Worm (Caenorhabditis elegans) whole organism, L4 larva: ENCODE results near the gene acs-1.
A peak's percentile ranks its signal among the peaks of the same experiment; 100 is the strongest.

Source experiments
- aha-1 ChIP-seq: fragments of 150-350 bp; peaks from one replicate; lab custom pipeline; 2014; ENCODE audit warnings: missing biosample characterization, missing genetic modification characterization
- ces-1 ChIP-seq: fragments of 150-350 bp; sonication (generic microtip); optimal IDR thresholded peaks from 4 replicates; lab custom pipeline; 2014; ENCODE audit warnings: missing biosample characterization, missing genetic modification reagents, missing genetic modification characterization
- dmd-9 ChIP-seq: fragments of 200-800 bp; sonication (Bioruptor generic); IDR thresholded peaks from 2 replicates; pipeline ENCODE4 v1.3.6; 2022; ENCODE audit warnings: missing genetic modification reagents, missing genetic modification characterization, missing compliant biosample characterization
- lsy-2 ChIP-seq, 2 experiments: fragments of 150-350 bp in 1 of 2; sonication (generic microtip) in 1 of 2; optimal IDR thresholded peaks; 2 replicates each; lab custom pipeline; 2014 to 2017; ENCODE audit warnings: missing biosample characterization in 2 of 2, missing genetic modification characterization in 2 of 2
- nhr-77 ChIP-seq: fragments of 150-350 bp; optimal IDR thresholded peaks from 2 replicates; lab custom pipeline; 2014; ENCODE audit warnings: missing biosample characterization, missing genetic modification characterization
- zip-11 ChIP-seq: fragments of 200-800 bp; sonication (Bioruptor generic); IDR thresholded peaks from 2 replicates; pipeline ENCODE4 v1.3.6; 2022; ENCODE audit warnings: missing genetic modification characterization, missing compliant biosample characterization

- TF ChIP-seq zip-11: no peak
- no peak for TF ChIP-seq dmd-9 (GFP tag; lab: Robert Waterston, UW)
- TF ChIP-seq ces-1 (GFP tag; lab: Kevin White, UChicago): no peak
- no peak for TF ChIP-seq nhr-77
- TF ChIP-seq aha-1 (tag; lab: Kevin White, UChicago): peak; percentile 37
- no peak for TF ChIP-seq lsy-2 (tag; optimal IDR thresholded peaks at IDR 0.05; lab: Kevin White, UChicago)
Measured at ce11 chrV:6548309-6548708, 23.5 kb downstream of the acs-1 start.
